Fruit fly (Drosophila melanogaster) whole organism, prepupa: ENCODE data around the gene tok.

Source experiments
- CG34406 ChIP-seq: fragments of 200-800 bp; sonication (Bioruptor generic); optimal IDR thresholded peaks from 3 replicates; lab custom pipeline; 2016; ENCODE audit warnings: missing biosample characterization, missing genetic modification characterization
- CG6854 ChIP-seq: fragments of 200-800 bp; sonication (Bioruptor generic); optimal IDR thresholded peaks from 2 replicates; lab custom pipeline; 2017; ENCODE audit warnings: missing biosample characterization, mild to moderate bottlenecking, missing genetic modification characterization
- Eip75B ChIP-seq: fragments of 200-800 bp; sonication (Bioruptor generic); optimal IDR thresholded peaks from 3 replicates; lab custom pipeline; 2016; ENCODE audit warnings: missing biosample characterization, missing genetic modification characterization
- OdsH ChIP-seq: fragments of 200-800 bp; sonication (Bioruptor generic); optimal IDR thresholded peaks from 3 replicates; lab custom pipeline; 2016; ENCODE audit warnings: missing biosample characterization, missing genetic modification characterization
- ss ChIP-seq, 2 experiments: fragments of 200-800 bp; sonication (Bioruptor generic); optimal IDR thresholded peaks; 2 replicates in 1 of 2; 3 replicates in 1 of 2; lab custom pipeline; 2017 to 2018; ENCODE audit warnings: mild to moderate bottlenecking in 2 of 2, missing biosample characterization in 2 of 2, missing genetic modification characterization in 2 of 2, moderate library complexity in 1 of 2

- TF ChIP-seq CG34406 (peak; percentile 96), ss (GFP tag; optimal IDR thresholded peaks at IDR 0.05; lab: Kevin White, UChicago) (peak; percentile 35 to 71), CG6854 (GFP tag; lab: Kevin White, UChicago) (peak; percentile 83), OdsH (GFP tag; lab: Kevin White, UChicago) (peak; percentile 98), Eip75B (GFP tag; lab: Kevin White, UChicago) (peak; percentile 98)
Measured at dm6 chr3R:24768538-24769401, 49.3 kb downstream of the tok start, which contains the start of gene CG13631.
